Worm (Caenorhabditis elegans) whole organism, midembryonic: Measurements from ENCODE around the gene oac-42.
"Not testable (repeated sequence)": the region's sequence is repeated elsewhere in the genome, so short reads cannot be mapped to it uniquely, and the experiment has no call there.

Source experiments
- T22C8.4 ChIP-seq: fragments of 200-800 bp; sonication (Bioruptor generic); IDR thresholded peaks from 2 replicates; pipeline ENCODE4 v1.3.6; 2022; ENCODE audit warnings: missing genetic modification characterization, missing compliant biosample characterization
- cog-1 ChIP-seq: sonication (generic microtip); optimal IDR thresholded peaks from 2 replicates; lab custom pipeline; 2016; ENCODE audit warnings: missing genetic modification characterization, missing compliant biosample characterization
- flt-1 ChIP-seq: fragments of 200-800 bp; sonication (Bioruptor generic); IDR thresholded peaks from 2 replicates; pipeline ENCODE4 v1.3.6; 2022; ENCODE audit warnings: missing genetic modification characterization, missing compliant biosample characterization
- klf-2 ChIP-seq: fragments of 200-800 bp; sonication (Bioruptor generic); conservative IDR thresholded peaks from 2 replicates; pipeline ENCODE4 v1.3.6; 2022; ENCODE audit warnings: missing genetic modification reagents, missing genetic modification characterization, missing compliant biosample characterization
- med-1 ChIP-seq: sonication (generic microtip); optimal IDR thresholded peaks from 2 replicates; lab custom pipeline; 2017; ENCODE audit warnings: missing genetic modification characterization, mild to moderate bottlenecking, missing compliant biosample characterization, antibody characterized with exemption, missing genetic modification reagents; ENCODE audit not compliant: insufficient read depth
- ref-1 ChIP-seq: fragments of 200-800 bp; sonication (Bioruptor generic); conservative IDR thresholded peaks from 2 replicates; pipeline ENCODE4 v1.3.6; 2022; ENCODE audit warnings: missing genetic modification reagents, missing genetic modification characterization, missing compliant biosample characterization
- tab-1 ChIP-seq: fragments of 200-800 bp; sonication (Bioruptor generic); IDR thresholded peaks from 2 replicates; pipeline ENCODE4 v1.3.6; 2022; ENCODE audit warnings: missing genetic modification characterization, missing compliant biosample characterization
- ztf-23 ChIP-seq: fragments of 200-800 bp; sonication (Bioruptor generic); IDR thresholded peaks from 2 replicates; pipeline ENCODE4 v1.3.6; 2022; ENCODE audit warnings: missing genetic modification reagents, missing genetic modification characterization, missing compliant biosample characterization
- ztf-29 ChIP-seq: fragments of 200-800 bp; sonication (Bioruptor generic); IDR thresholded peaks from 2 replicates; pipeline ENCODE4 v1.3.6; 2022; ENCODE audit warnings: missing genetic modification reagents, missing genetic modification characterization, missing compliant biosample characterization

Gene oac-42

ce11 chrV:15884698-15885097 lies at the start of gene oac-42:
Gene oac-42 (minus strand): TSS chrV:15884798.
- TF ChIP-seq T22C8.4 (GFP tag; lab: Robert Waterston, UW) (no peak), cog-1 (tag; lab: Kevin White, UChicago) (no peak), flt-1 (GFP tag; lab: Robert Waterston, UW) (no peak), tab-1 (GFP tag; lab: Robert Waterston, UW) (no peak), med-1 (GFP tag; lab: Kevin White, UChicago) (no peak), ztf-23 (no peak), ref-1 (no peak), klf-2 (GFP tag; lab: Robert Waterston, UW) (no peak), ztf-29 (GFP tag; lab: Robert Waterston, UW) (no peak)

ce11 chrV:15932390-15932789 lies 47.8 kb upstream of the oac-42 start, which contains the start of gene srw-26:
Gene srw-26 (minus strand): TSS chrV:15932490.
- TF ChIP-seq flt-1 (GFP tag; lab: Robert Waterston, UW), result no peak
- TF ChIP-seq ref-1, result no peak
- TF ChIP-seq T22C8.4 (GFP tag; lab: Robert Waterston, UW), result no peak
- no peak for TF ChIP-seq ztf-29 (GFP tag; lab: Robert Waterston, UW)
- no peak for TF ChIP-seq tab-1 (GFP tag; lab: Robert Waterston, UW)
- no peak for TF ChIP-seq med-1 (GFP tag; lab: Kevin White, UChicago)
- no peak for TF ChIP-seq ztf-23
- no peak for TF ChIP-seq cog-1 (tag; lab: Kevin White, UChicago)
- TF ChIP-seq klf-2 (GFP tag; lab: Robert Waterston, UW), result no peak

- not testable (repeated sequence) for TF ChIP-seq flt-1 (GFP tag; lab: Robert Waterston, UW); ztf-29 (GFP tag; lab: Robert Waterston, UW); ref-1
Observed at ce11 chrV:15929882-15930281, 45.3 kb upstream of the oac-42 start, which contains the start of gene srbc-77. Gene srbc-77 (plus strand): TSS chrV:15930182.

- TF ChIP-seq cog-1 (tag; lab: Kevin White, UChicago) (no peak), tab-1 (GFP tag; lab: Robert Waterston, UW) (no peak), ztf-29 (GFP tag; lab: Robert Waterston, UW) (no peak), ztf-23 (no peak), T22C8.4 (GFP tag; lab: Robert Waterston, UW) (no peak), flt-1 (GFP tag; lab: Robert Waterston, UW) (no peak), ref-1 (no peak), med-1 (GFP tag; lab: Kevin White, UChicago) (no peak), klf-2 (GFP tag; lab: Robert Waterston, UW) (no peak)
Observed at ce11 chrV:15928325-15928724, 43.7 kb upstream of the oac-42 start, which contains the start of gene pzf-1. Gene pzf-1 (minus strand): TSS chrV:15928425.

- no peak for TF ChIP-seq T22C8.4 (GFP tag; lab: Robert Waterston, UW)
- TF ChIP-seq ztf-29 (GFP tag; lab: Robert Waterston, UW), result no peak
- TF ChIP-seq ztf-23, result no peak
- TF ChIP-seq ref-1, result no peak
- TF ChIP-seq cog-1 (tag; lab: Kevin White, UChicago), result no peak
- TF ChIP-seq flt-1 (GFP tag; lab: Robert Waterston, UW), result no peak
- TF ChIP-seq klf-2 (GFP tag; lab: Robert Waterston, UW), result no peak
- no peak for TF ChIP-seq med-1 (GFP tag; lab: Kevin White, UChicago)
- TF ChIP-seq tab-1 (GFP tag; lab: Robert Waterston, UW), result no peak
Observed at ce11 chrV:15924307-15924706, 39.7 kb upstream of the oac-42 start, which contains the start of gene nhr-108. Gene nhr-108 (minus strand): TSS chrV:15924472.

ce11 chrV:15922979-15923378 lies 38.4 kb upstream of the oac-42 start, which contains the start of gene F35E8.13:
Gene F35E8.13 (plus strand): TSS chrV:15923279.
- no peak for TF ChIP-seq tab-1 (GFP tag; lab: Robert Waterston, UW)
- TF ChIP-seq med-1 (GFP tag; lab: Kevin White, UChicago), result no peak
- no peak for TF ChIP-seq klf-2 (GFP tag; lab: Robert Waterston, UW)
- TF ChIP-seq cog-1 (tag; lab: Kevin White, UChicago), result no peak
- TF ChIP-seq T22C8.4 (GFP tag; lab: Robert Waterston, UW), result no peak
- TF ChIP-seq ref-1, result no peak
- no peak for TF ChIP-seq ztf-29 (GFP tag; lab: Robert Waterston, UW)
- no peak for TF ChIP-seq ztf-23
- no peak for TF ChIP-seq flt-1 (GFP tag; lab: Robert Waterston, UW)

ce11 chrV:15921102-15921501 lies 36.5 kb upstream of the oac-42 start, which contains the start of gene cdr-1:
Gene cdr-1 (plus strand): TSS chrV:15921309.
- TF ChIP-seq cog-1 (tag; lab: Kevin White, UChicago), result no peak
- no peak for TF ChIP-seq ztf-23
- TF ChIP-seq ztf-29 (GFP tag; lab: Robert Waterston, UW), result no peak
- no peak for TF ChIP-seq med-1 (GFP tag; lab: Kevin White, UChicago)
- no peak for TF ChIP-seq T22C8.4 (GFP tag; lab: Robert Waterston, UW)
- TF ChIP-seq klf-2 (GFP tag; lab: Robert Waterston, UW), result no peak
- no peak for TF ChIP-seq tab-1 (GFP tag; lab: Robert Waterston, UW)
- no peak for TF ChIP-seq ref-1
- TF ChIP-seq flt-1 (GFP tag; lab: Robert Waterston, UW), result no peak

ce11 chrV:15920273-15920672 lies 35.7 kb upstream of the oac-42 start, which contains the start of gene F35E8.10:
Gene F35E8.10 (minus strand): TSS chrV:15920373.
- TF ChIP-seq ztf-23 (no peak), tab-1 (GFP tag; lab: Robert Waterston, UW) (no peak), ztf-29 (GFP tag; lab: Robert Waterston, UW) (no peak), ref-1 (no peak), flt-1 (GFP tag; lab: Robert Waterston, UW) (no peak), klf-2 (GFP tag; lab: Robert Waterston, UW) (no peak), cog-1 (tag; lab: Kevin White, UChicago) (no peak), med-1 (GFP tag; lab: Kevin White, UChicago) (no peak)

ce11 chrV:15917458-15917857 lies 32.9 kb upstream of the oac-42 start, which contains the start of gene F35E8.9:
Gene F35E8.9 (minus strand): TSS chrV:15917558.
- TF ChIP-seq cog-1 (tag; lab: Kevin White, UChicago) (no peak), ztf-29 (GFP tag; lab: Robert Waterston, UW) (no peak), tab-1 (GFP tag; lab: Robert Waterston, UW) (no peak), med-1 (GFP tag; lab: Kevin White, UChicago) (no peak), klf-2 (GFP tag; lab: Robert Waterston, UW) (no peak), flt-1 (GFP tag; lab: Robert Waterston, UW) (no peak), T22C8.4 (GFP tag; lab: Robert Waterston, UW) (no peak), ztf-23 (no peak), ref-1 (no peak)
